Worm (Caenorhabditis elegans): ENCODE measurements around the gene Y45G5AM.9.
"Not testable (repeated sequence)": the region's sequence is repeated elsewhere in the genome, so short reads cannot be mapped to it uniquely, and the experiment has no call there.

Gene Y45G5AM.9

DNA sequence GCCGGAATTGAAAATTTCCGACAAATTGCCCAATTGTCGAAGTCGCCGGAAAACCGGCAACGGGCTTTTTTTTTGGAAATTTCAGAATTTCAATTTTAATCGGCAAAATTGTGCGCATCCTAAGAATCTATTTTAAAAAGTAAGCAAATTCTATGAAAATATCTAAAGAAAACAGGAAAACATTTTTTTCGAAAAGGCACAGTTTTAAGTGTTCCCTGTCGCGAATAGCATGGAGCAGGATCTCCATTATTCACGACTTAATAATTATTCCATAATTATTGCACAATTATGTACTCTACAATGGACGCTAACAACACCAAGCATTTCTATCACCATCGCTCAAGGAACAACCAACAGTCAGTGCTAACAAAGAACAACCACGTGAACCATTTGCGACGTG, 21.4 kb upstream of the Y45G5AM.9 start, which contains the start of gene H43I07.4:
H43I07.4 (plus strand) TSS at position 301 of the 400 bp plus-strand sequence.
- not testable (repeated sequence) for TF ChIP-seq Y55F3AM.14 (GFP tag; optimal IDR thresholded peaks at IDR 0.05); crh-2 (tag; optimal IDR thresholded peaks at IDR 0.05); nhr-10 (tag; optimal IDR thresholded peaks at IDR 0.05)

DNA sequence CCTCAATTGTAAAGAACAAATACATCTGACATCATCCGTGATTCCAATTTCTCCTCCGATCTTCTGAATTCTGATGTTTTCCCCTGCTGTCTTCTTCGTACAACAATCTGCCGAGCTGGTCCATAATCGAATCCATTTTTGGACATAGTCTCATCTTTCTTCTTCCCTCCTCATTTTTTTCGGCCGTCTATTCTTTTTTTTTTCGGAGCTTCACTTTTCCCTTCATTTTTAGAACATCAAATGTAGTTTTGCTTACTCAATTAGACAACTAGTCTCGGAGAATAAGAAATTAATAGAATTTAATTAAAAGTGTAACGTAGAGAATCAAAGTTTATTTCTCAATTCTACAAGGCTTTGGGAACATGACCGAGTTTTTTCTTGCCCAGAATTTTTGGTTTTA, 17.1 kb upstream of the Y45G5AM.9 start:
- no peak for TF ChIP-seq lin-13 (GFP tag; optimal IDR thresholded peaks at IDR 0.05)
- no peak for TF ChIP-seq ceh-82 (tag; optimal IDR thresholded peaks at IDR 0.05)
- TF ChIP-seq lsy-2 (tag; optimal IDR thresholded peaks at IDR 0.05): peak in 1 of 2 experiments; percentile 1

DNA sequence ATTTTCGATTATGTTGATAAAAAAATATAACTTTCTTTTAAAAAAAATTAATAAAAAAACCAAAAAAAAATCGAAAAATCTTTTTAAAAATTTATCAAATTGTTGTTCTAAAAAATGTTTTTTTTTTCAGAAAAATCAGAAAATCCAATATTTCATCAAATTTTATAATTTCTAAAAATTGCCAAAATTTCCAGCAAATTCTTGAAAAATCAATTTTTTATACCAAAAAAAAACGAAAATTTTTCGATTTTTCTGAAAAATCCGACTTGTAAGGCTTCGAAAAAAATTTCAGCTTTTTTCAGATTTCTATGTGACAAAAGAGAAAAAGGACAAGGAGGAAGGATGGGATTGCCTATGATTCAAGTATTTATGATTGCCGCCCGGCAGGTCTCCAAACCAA, 10.0 kb upstream of the Y45G5AM.9 start, which contains the start of gene H43I07.1:
H43I07.1 (plus strand) TSS at position 301 of the 400 bp plus-strand sequence.
- no peak for TF ChIP-seq dmd-4 (tag; optimal IDR thresholded peaks at IDR 0.05)
- TF ChIP-seq unc-39 (tag; optimal IDR thresholded peaks at IDR 0.05): no peak
- no peak for TF ChIP-seq ceh-82 (tag; optimal IDR thresholded peaks at IDR 0.05)
- TF ChIP-seq mdl-1 (tag; optimal IDR thresholded peaks at IDR 0.05): no peak
- no peak for TF ChIP-seq nhr-12 (tag; optimal IDR thresholded peaks at IDR 0.05)
- TF ChIP-seq mbf-1 (tag; optimal IDR thresholded peaks at IDR 0.05): no peak
- no peak for TF ChIP-seq nhr-10 (tag; optimal IDR thresholded peaks at IDR 0.05)
- no peak for TF ChIP-seq R02D3.7 (tag; optimal IDR thresholded peaks at IDR 0.05)
- no peak for TF ChIP-seq mab-5 (tag; optimal IDR thresholded peaks at IDR 0.05)
- TF ChIP-seq nhr-129 (tag; optimal IDR thresholded peaks at IDR 0.05): no peak
- TF ChIP-seq nhr-237 (tag; optimal IDR thresholded peaks at IDR 0.05): no peak
- TF ChIP-seq alr-1 (tag; optimal IDR thresholded peaks at IDR 0.05): no peak
- TF ChIP-seq lin-13 (GFP tag; optimal IDR thresholded peaks at IDR 0.05): no peak
- no peak for TF ChIP-seq nhr-11 (tag; optimal IDR thresholded peaks at IDR 0.05)
- TF ChIP-seq elt-1 (tag; optimal IDR thresholded peaks at IDR 0.05): no peak
- no peak for TF ChIP-seq skn-1 (tag; optimal IDR thresholded peaks at IDR 0.05)
- no peak for TF ChIP-seq nhr-6 (tag; optimal IDR thresholded peaks at IDR 0.05)
- TF ChIP-seq zag-1 (tag; optimal IDR thresholded peaks at IDR 0.05): no peak
- no peak for TF ChIP-seq ZK546.5 (tag; optimal IDR thresholded peaks at IDR 0.05)

DNA sequence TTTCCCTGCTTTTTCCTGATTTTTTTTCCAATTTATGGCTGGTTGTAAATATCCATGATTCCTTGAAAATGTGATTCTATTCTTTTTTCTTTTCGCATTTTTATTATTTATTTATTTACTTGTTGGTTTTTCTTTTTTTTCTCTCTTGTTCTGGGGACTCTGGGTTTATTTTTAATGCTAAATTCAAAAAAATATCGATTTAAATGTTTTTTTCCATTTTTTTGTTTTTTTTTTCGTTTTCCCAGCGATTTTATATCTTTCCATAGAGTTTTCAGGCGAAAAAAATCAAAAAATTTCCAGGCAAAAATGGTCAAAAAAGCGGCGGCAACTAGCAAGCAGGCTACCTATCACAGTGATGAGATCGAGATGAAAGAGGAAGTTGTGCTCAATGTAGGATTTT, 4.7 kb upstream of the Y45G5AM.9 start, which contains the start of gene rpac-40:
rpac-40 (plus strand) TSS at position 301 of the 400 bp plus-strand sequence.
- TF ChIP-seq nhr-10 (tag; optimal IDR thresholded peaks at IDR 0.05) (no peak), sma-3 (GFP tag; optimal IDR thresholded peaks at IDR 0.05) (no peak), ama-1 (optimal IDR thresholded peaks at IDR 0.05) (no peak), C34F6.9 (tag; optimal IDR thresholded peaks at IDR 0.05) (no peak), mab-5 (tag; optimal IDR thresholded peaks at IDR 0.05) (no peak), dmd-4 (tag; optimal IDR thresholded peaks at IDR 0.05) (no peak), nhr-21 (tag; optimal IDR thresholded peaks at IDR 0.05) (no peak), mdl-1 (tag; optimal IDR thresholded peaks at IDR 0.05) (no peak), nhr-25 (tag; optimal IDR thresholded peaks at IDR 0.05) (no peak), lin-13 (GFP tag; optimal IDR thresholded peaks at IDR 0.05) (no peak), fos-1 (tag; optimal IDR thresholded peaks at IDR 0.05) (no peak), elt-1 (tag; optimal IDR thresholded peaks at IDR 0.05) (no peak), sma-9 (GFP tag; optimal IDR thresholded peaks at IDR 0.05) (no peak), sma-9 (tag; optimal IDR thresholded peaks at IDR 0.05) (no peak), snpc-4 (tag; optimal IDR thresholded peaks at IDR 0.05) (no peak), skn-1 (tag; optimal IDR thresholded peaks at IDR 0.05) (no peak), lin-11 (tag; optimal IDR thresholded peaks at IDR 0.05) (no peak), lin-39 (tag; optimal IDR thresholded peaks at IDR 0.05) (no peak), ztf-1 (GFP tag; conservative IDR thresholded peaks at IDR 0.05) (no peak), elt-3 (tag; optimal IDR thresholded peaks at IDR 0.05) (no peak), Y55F3AM.14 (GFP tag; optimal IDR thresholded peaks at IDR 0.05) (no peak)

DNA sequence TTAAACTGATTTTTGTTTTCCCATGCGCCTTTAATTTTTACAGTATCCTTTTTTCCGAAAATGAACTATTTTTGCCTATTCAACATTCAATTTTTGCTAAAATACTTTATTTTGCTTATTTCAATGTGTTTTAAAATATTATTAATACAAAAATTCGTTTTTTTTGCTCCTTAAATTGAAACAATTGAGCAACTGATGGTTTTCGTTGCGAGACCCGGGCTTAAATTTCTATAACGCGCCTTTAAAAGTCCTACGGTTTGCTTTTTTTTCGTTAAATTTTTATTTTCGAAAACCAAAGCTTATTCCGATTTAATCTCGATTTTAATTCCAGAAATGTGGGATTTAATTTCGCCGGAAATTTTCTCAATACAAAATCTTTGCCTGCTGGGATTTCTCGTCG, 846 bp upstream of the Y45G5AM.9 start, which contains the start of gene algn-5:
algn-5 (plus strand) TSS at position 295 of the 400 bp plus-strand sequence.
- TF ChIP-seq crh-2 (tag; optimal IDR thresholded peaks at IDR 0.05): no peak
- no peak for TF ChIP-seq skn-1 (tag; optimal IDR thresholded peaks at IDR 0.05)
- TF ChIP-seq C34F6.9 (tag; optimal IDR thresholded peaks at IDR 0.05): no peak
- TF ChIP-seq lin-39 (tag; optimal IDR thresholded peaks at IDR 0.05): no peak
- no peak for TF ChIP-seq unc-39 (tag; optimal IDR thresholded peaks at IDR 0.05)
- no peak for TF ChIP-seq elt-1 (tag; optimal IDR thresholded peaks at IDR 0.05)
- TF ChIP-seq F13H6.1 (tag; optimal IDR thresholded peaks at IDR 0.05): no peak

All from whole organism, L2 larva.